Worm (Caenorhabditis elegans) whole organism, L2 larva: ENCODE measurements around the gene nlg-1.

Source experiments
- C34F6.9 ChIP-seq: fragments of 150-350 bp; optimal IDR thresholded peaks from 2 replicates; lab custom pipeline; 2014; ENCODE audit warnings: missing biosample characterization, missing genetic modification characterization
- F13H6.1 ChIP-seq: sonication (generic microtip); optimal IDR thresholded peaks from 2 replicates; lab custom pipeline; 2016; ENCODE audit warnings: missing genetic modification characterization, missing compliant biosample characterization
- R02D3.7 ChIP-seq: fragments of 150-350 bp; optimal IDR thresholded peaks from 2 replicates; lab custom pipeline; 2014; ENCODE audit warnings: missing biosample characterization, missing genetic modification characterization
- Y55F3AM.14 ChIP-seq: fragments of 200-800 bp; sonication (Bioruptor generic); optimal IDR thresholded peaks from 2 replicates; lab custom pipeline; 2018; ENCODE audit warnings: mild to moderate bottlenecking, missing genetic modification characterization, missing compliant biosample characterization
- ZK546.5 ChIP-seq: sonication (generic microtip); optimal IDR thresholded peaks from 2 replicates; lab custom pipeline; 2017; ENCODE audit warnings: missing biosample characterization, missing genetic modification characterization
- alr-1 ChIP-seq: fragments of 150-350 bp; optimal IDR thresholded peaks from 2 replicates; lab custom pipeline; 2014; ENCODE audit warnings: missing biosample characterization, missing genetic modification characterization
- aly-2 ChIP-seq: fragments of 150-350 bp; optimal IDR thresholded peaks from 2 replicates; lab custom pipeline; 2014; ENCODE audit warnings: missing biosample characterization, missing genetic modification characterization
- ama-1 ChIP-seq: fragments of 150-350 bp; optimal IDR thresholded peaks from 2 replicates; lab custom pipeline; 2018; ENCODE audit warnings: inconsistent platforms
- blmp-1 ChIP-seq: sonication (generic microtip); optimal IDR thresholded peaks from 2 replicates; lab custom pipeline; 2017; ENCODE audit warnings: missing genetic modification characterization, mild to moderate bottlenecking, missing compliant biosample characterization, antibody characterized with exemption, moderate library complexity; ENCODE audit not compliant: insufficient read depth
- ceh-16 ChIP-seq: fragments of 150-350 bp; optimal IDR thresholded peaks from 2 replicates; lab custom pipeline; 2014; ENCODE audit warnings: missing biosample characterization, missing genetic modification characterization
- ceh-82 ChIP-seq: fragments of 150-350 bp; optimal IDR thresholded peaks from 2 replicates; lab custom pipeline; 2014; ENCODE audit warnings: missing biosample characterization, missing genetic modification characterization
- crh-2 ChIP-seq: sonication (generic microtip); optimal IDR thresholded peaks from 2 replicates; lab custom pipeline; 2017; ENCODE audit warnings: missing biosample characterization, missing genetic modification characterization
- dmd-4 ChIP-seq: sonication (generic microtip); optimal IDR thresholded peaks from 2 replicates; lab custom pipeline; 2017; ENCODE audit warnings: missing biosample characterization, missing genetic modification characterization
- egl-27 ChIP-seq: sonication (generic microtip); optimal IDR thresholded peaks from 3 replicates; lab custom pipeline; 2017; ENCODE audit warnings: missing biosample characterization, missing genetic modification reagents, missing genetic modification characterization
- elt-1 ChIP-seq: fragments of 150-350 bp; optimal IDR thresholded peaks from 2 replicates; lab custom pipeline; 2014; ENCODE audit warnings: missing biosample characterization, missing genetic modification characterization
- elt-3 ChIP-seq: sonication (generic microtip); optimal IDR thresholded peaks from 2 replicates; lab custom pipeline; 2017; ENCODE audit warnings: missing biosample characterization, missing genetic modification characterization
- fos-1 ChIP-seq: fragments of 150-350 bp; optimal IDR thresholded peaks from 2 replicates; lab custom pipeline; 2014; ENCODE audit warnings: missing biosample characterization, missing genetic modification characterization
- gmeb-1 ChIP-seq: fragments of 150-350 bp; optimal IDR thresholded peaks from 2 replicates; lab custom pipeline; 2014; ENCODE audit warnings: missing biosample characterization, missing genetic modification characterization
- lin-11 ChIP-seq: fragments of 150-350 bp; sonication (generic microtip); optimal IDR thresholded peaks from 2 replicates; lab custom pipeline; 2014; ENCODE audit warnings: missing biosample characterization, missing genetic modification characterization, inconsistent platforms, mixed read lengths
- lin-13 ChIP-seq: fragments of 150-350 bp; optimal IDR thresholded peaks from 2 replicates; lab custom pipeline; 2014; ENCODE audit warnings: missing biosample characterization, missing genetic modification reagents, missing genetic modification characterization
- lin-39 ChIP-seq: fragments of 150-350 bp; optimal IDR thresholded peaks from 2 replicates; lab custom pipeline; 2014; ENCODE audit warnings: missing biosample characterization, missing genetic modification reagents, missing genetic modification characterization
- lsy-2 ChIP-seq, 2 experiments: fragments of 150-350 bp in 1 of 2; sonication (generic microtip) in 1 of 2; optimal IDR thresholded peaks; 2 replicates each; lab custom pipeline; 2014 to 2017; ENCODE audit warnings: missing biosample characterization in 2 of 2, missing genetic modification characterization in 2 of 2
- mab-5 ChIP-seq: fragments of 150-350 bp; optimal IDR thresholded peaks from 2 replicates; lab custom pipeline; 2014; ENCODE audit warnings: missing biosample characterization, missing genetic modification characterization
- mbf-1 ChIP-seq: sonication (generic microtip); optimal IDR thresholded peaks from 2 replicates; lab custom pipeline; 2017; ENCODE audit warnings: missing biosample characterization, missing genetic modification characterization
- mdl-1 ChIP-seq, 2 experiments: fragments of 150-350 bp in 1 of 2; sonication (generic microtip) in 1 of 2; optimal IDR thresholded peaks; 2 replicates each; lab custom pipeline; 2017; ENCODE audit warnings: missing biosample characterization in 2 of 2, missing genetic modification characterization in 2 of 2
- nhr-10 ChIP-seq: sonication (generic microtip); optimal IDR thresholded peaks from 2 replicates; lab custom pipeline; 2017; ENCODE audit warnings: missing biosample characterization, missing genetic modification characterization
- nhr-11 ChIP-seq: fragments of 150-350 bp; optimal IDR thresholded peaks from 2 replicates; lab custom pipeline; 2014; ENCODE audit warnings: missing biosample characterization, missing genetic modification characterization
- nhr-12 ChIP-seq: fragments of 150-350 bp; optimal IDR thresholded peaks from 2 replicates; lab custom pipeline; 2014; ENCODE audit warnings: missing biosample characterization, missing genetic modification characterization
- nhr-129 ChIP-seq: fragments of 150-350 bp; optimal IDR thresholded peaks from 2 replicates; lab custom pipeline; 2014; ENCODE audit warnings: missing biosample characterization, missing genetic modification characterization
- nhr-21 ChIP-seq: fragments of 150-350 bp; optimal IDR thresholded peaks from 2 replicates; lab custom pipeline; 2014; ENCODE audit warnings: missing biosample characterization, missing genetic modification characterization
- nhr-23 ChIP-seq: fragments of 150-350 bp; optimal IDR thresholded peaks from 2 replicates; lab custom pipeline; 2014; ENCODE audit warnings: missing biosample characterization, missing genetic modification reagents, missing genetic modification characterization
- nhr-237 ChIP-seq: fragments of 150-350 bp; optimal IDR thresholded peaks from 2 replicates; lab custom pipeline; 2014; ENCODE audit warnings: missing biosample characterization, missing genetic modification characterization
- nhr-25 ChIP-seq: fragments of 150-350 bp; sonication (generic microtip); optimal IDR thresholded peaks from 3 replicates; lab custom pipeline; 2014; ENCODE audit warnings: missing biosample characterization, missing genetic modification characterization
- nhr-6 ChIP-seq: fragments of 150-350 bp; optimal IDR thresholded peaks from 2 replicates; lab custom pipeline; 2014; ENCODE audit warnings: missing biosample characterization, missing genetic modification characterization
- nhr-77 ChIP-seq: fragments of 150-350 bp; optimal IDR thresholded peaks from 2 replicates; lab custom pipeline; 2014; ENCODE audit warnings: missing biosample characterization, missing genetic modification characterization
- peb-1 ChIP-seq: fragments of 150-350 bp; optimal IDR thresholded peaks from 2 replicates; lab custom pipeline; 2014; ENCODE audit warnings: missing biosample characterization, missing genetic modification characterization
- sem-4 ChIP-seq: fragments of 150-350 bp; optimal IDR thresholded peaks from 2 replicates; lab custom pipeline; 2014; ENCODE audit warnings: missing biosample characterization, missing genetic modification reagents, missing genetic modification characterization
- skn-1 ChIP-seq: sonication (generic microtip); optimal IDR thresholded peaks from 2 replicates; lab custom pipeline; 2017; ENCODE audit warnings: missing biosample characterization, missing genetic modification characterization
- sma-3 ChIP-seq: sonication (generic microtip); optimal IDR thresholded peaks from 2 replicates; lab custom pipeline; 2016; ENCODE audit warnings: missing genetic modification reagents, missing genetic modification characterization, missing compliant biosample characterization
- sma-9 ChIP-seq, 2 experiments: fragments of 150-350 bp in 1 of 2; sonication (generic microtip) in 1 of 2; optimal IDR thresholded peaks; 2 replicates each; lab custom pipeline; 2014 to 2016; ENCODE audit warnings: missing genetic modification characterization in 2 of 2, mild to moderate bottlenecking in 1 of 2, missing biosample characterization in 1 of 2, missing compliant biosample characterization in 1 of 2, missing genetic modification reagents in 1 of 2, moderate library complexity in 1 of 2
- snpc-4 ChIP-seq: fragments of 150-350 bp; optimal IDR thresholded peaks from 2 replicates; lab custom pipeline; 2014; ENCODE audit warnings: missing biosample characterization, missing genetic modification characterization
- unc-39 ChIP-seq: fragments of 150-350 bp; optimal IDR thresholded peaks from 2 replicates; lab custom pipeline; 2014; ENCODE audit warnings: missing biosample characterization, missing genetic modification characterization
- unc-55 ChIP-seq: fragments of 150-350 bp; sonication (generic microtip); optimal IDR thresholded peaks from 3 replicates; lab custom pipeline; 2014; ENCODE audit warnings: missing biosample characterization, missing genetic modification reagents, missing genetic modification characterization
- unc-62 ChIP-seq: fragments of 150-350 bp; optimal IDR thresholded peaks from 2 replicates; lab custom pipeline; 2014; ENCODE audit warnings: missing biosample characterization, missing genetic modification reagents, missing genetic modification characterization
- zag-1 ChIP-seq: fragments of 150-350 bp; optimal IDR thresholded peaks from 2 replicates; lab custom pipeline; 2014; ENCODE audit warnings: missing biosample characterization, missing genetic modification characterization
- ztf-1 ChIP-seq: fragments of 200-800 bp; sonication (Bioruptor generic); conservative IDR thresholded peaks from 2 replicates; pipeline ENCODE4 v1.3.6; 2022; ENCODE audit warnings: missing genetic modification characterization, missing compliant biosample characterization
- ztf-11 ChIP-seq: sonication (generic microtip); optimal IDR thresholded peaks from 2 replicates; lab custom pipeline; 2017; ENCODE audit warnings: missing biosample characterization, missing genetic modification characterization
- ztf-4 ChIP-seq: fragments of 150-350 bp; optimal IDR thresholded peaks from 2 replicates; lab custom pipeline; 2014; ENCODE audit warnings: missing biosample characterization, missing genetic modification characterization

Gene nlg-1

DNA sequence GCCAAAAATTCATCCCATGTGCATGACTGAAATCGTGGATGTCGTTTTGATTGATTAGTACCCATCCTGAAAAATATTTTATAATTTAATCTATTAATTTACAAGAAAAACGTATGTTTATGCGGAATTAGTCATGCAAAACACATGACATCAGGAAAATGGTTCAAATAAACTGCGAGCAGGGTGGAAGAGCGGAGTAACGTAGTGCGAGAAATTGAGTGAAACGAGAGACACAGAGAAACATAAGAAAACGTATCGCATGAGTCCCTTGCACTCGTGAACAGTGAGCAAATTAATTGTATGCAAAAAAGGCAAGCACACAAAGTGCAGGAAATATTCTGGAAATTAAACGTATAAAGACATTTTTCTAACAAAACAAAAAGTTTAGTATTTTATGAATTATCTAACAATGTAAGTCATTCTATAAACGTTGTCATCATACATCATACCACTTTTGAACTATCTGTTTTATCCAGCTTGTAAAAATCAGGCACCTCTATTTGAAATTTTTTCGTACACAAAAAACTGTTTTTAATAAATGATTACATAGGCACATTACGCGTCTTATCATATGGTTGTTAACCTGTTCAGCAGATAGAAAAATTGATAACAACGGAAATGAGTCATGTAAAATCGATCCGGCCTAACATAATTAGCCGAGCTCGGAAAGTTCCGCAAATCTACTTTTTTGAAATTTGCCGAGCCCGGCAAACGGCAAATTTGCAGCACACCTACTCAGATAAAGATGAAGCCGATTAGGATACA lies 34.8 kb downstream of the nlg-1 start, which contains the start of gene F54B11.5:
TSS of gene F54B11.5 (minus strand) at position 66 of the 765 bp plus-strand sequence.
- TF ChIP-seq dmd-4 = no peak
- TF ChIP-seq ztf-11 = no peak
- peak; percentile 71 for TF ChIP-seq unc-55 (GFP tag; lab: Kevin White, UChicago)
- TF ChIP-seq Y55F3AM.14 (GFP tag; lab: Kevin White, UChicago) = no peak
- peak; percentile 33 for TF ChIP-seq sma-3 (GFP tag; lab: Kevin White, UChicago)
- TF ChIP-seq nhr-11 (tag; lab: Kevin White, UChicago) = no peak
- TF ChIP-seq lin-13 (GFP tag; lab: Kevin White, UChicago) = peak; percentile 7
- TF ChIP-seq unc-39 = no peak
- TF ChIP-seq lin-11 = peak; percentile 15
- no peak for TF ChIP-seq mbf-1 (tag; lab: Kevin White, UChicago)
- TF ChIP-seq nhr-25 (tag; lab: Kevin White, UChicago) = no peak
- TF ChIP-seq blmp-1 (tag; lab: Kevin White, UChicago) = no peak
- no peak for TF ChIP-seq nhr-237 (tag; lab: Kevin White, UChicago)
- no peak for TF ChIP-seq nhr-10 (tag; lab: Kevin White, UChicago)
- no peak for TF ChIP-seq elt-3 (tag; lab: Kevin White, UChicago)
- TF ChIP-seq aly-2 (tag; lab: Kevin White, UChicago) = no peak
- peak; percentile 56 for TF ChIP-seq crh-2 (tag; lab: Kevin White, UChicago)
- no peak for TF ChIP-seq R02D3.7 (tag; lab: Kevin White, UChicago)
- TF ChIP-seq elt-1 (tag; lab: Kevin White, UChicago) = no peak
- no peak for TF ChIP-seq unc-62 (GFP tag; lab: Kevin White, UChicago)
- TF ChIP-seq ZK546.5 (tag; lab: Kevin White, UChicago) = no peak
- peak; percentile 34 for TF ChIP-seq gmeb-1 (tag; lab: Kevin White, UChicago)
- TF ChIP-seq nhr-12 (tag; lab: Kevin White, UChicago) = no peak
- TF ChIP-seq peb-1 (tag; lab: Kevin White, UChicago) = no peak
- peak; percentile 7 for TF ChIP-seq egl-27 (tag; lab: Kevin White, UChicago)
- no peak for TF ChIP-seq nhr-77
- TF ChIP-seq nhr-21 = peak; percentile 2
- TF ChIP-seq ama-1 (lab: Kevin White, UChicago) = peak; percentile 34
- no peak for TF ChIP-seq ceh-82 (tag; lab: Kevin White, UChicago)
- TF ChIP-seq ceh-16 (tag; lab: Kevin White, UChicago) = no peak
- TF ChIP-seq fos-1 (tag; lab: Kevin White, UChicago) = peak; percentile 51
- peak; percentile 3 for TF ChIP-seq F13H6.1 (tag; lab: Kevin White, UChicago)
- no peak for TF ChIP-seq ztf-1 (GFP tag; lab: Robert Waterston, UW)
- TF ChIP-seq alr-1 = no peak
- peak in 1 of 2 experiments; percentile 70 for TF ChIP-seq lsy-2 (tag; optimal IDR thresholded peaks at IDR 0.05; lab: Kevin White, UChicago)
- peak; percentile 19 for TF ChIP-seq sem-4 (tag; lab: Kevin White, UChicago)
- no peak for TF ChIP-seq mab-5 (tag; lab: Kevin White, UChicago)
- no peak for TF ChIP-seq snpc-4
- no peak for TF ChIP-seq zag-1 (tag; lab: Kevin White, UChicago)
- TF ChIP-seq lin-39 (tag; lab: Kevin White, UChicago) = no peak
- TF ChIP-seq nhr-23 (tag; lab: Kevin White, UChicago) = no peak
- TF ChIP-seq ztf-4 (tag; lab: Kevin White, UChicago) = no peak
- TF ChIP-seq C34F6.9 (tag; lab: Kevin White, UChicago) = peak; percentile 85
- peak; percentile 75 for TF ChIP-seq nhr-129
- peak; percentile 3 for TF ChIP-seq nhr-6 (tag; lab: Kevin White, UChicago)
- TF ChIP-seq sma-9 (GFP tag; optimal IDR thresholded peaks at IDR 0.05; lab: Kevin White, UChicago) = no peak
- TF ChIP-seq sma-9 (tag; optimal IDR thresholded peaks at IDR 0.05; lab: Kevin White, UChicago) = no peak
- TF ChIP-seq skn-1 (tag; lab: Kevin White, UChicago) = no peak
- TF ChIP-seq mdl-1 (tag; optimal IDR thresholded peaks at IDR 0.05; lab: Kevin White, UChicago) = no peak
- TF ChIP-seq, all 48 proteins: peak for 16
